Worm (Caenorhabditis elegans) whole organism, early embryonic: Measurements from ENCODE around the gene mlt-7.

Experiments
- F13C5.2 ChIP-seq: sonication (generic microtip); optimal IDR thresholded peaks from 2 replicates; lab custom pipeline; 2017; ENCODE audit warnings: mild to moderate bottlenecking, missing genetic modification characterization, inconsistent platforms, missing compliant biosample characterization
- aly-1 ChIP-seq: sonication (generic microtip); optimal IDR thresholded peaks from 2 replicates; lab custom pipeline; 2016; ENCODE audit warnings: missing genetic modification characterization, missing compliant biosample characterization
- ama-1 ChIP-seq: fragments of 150-350 bp; optimal IDR thresholded peaks from 2 replicates; lab custom pipeline; 2014
- ceh-13 ChIP-seq: fragments of 200-800 bp; sonication (Bioruptor generic); optimal IDR thresholded peaks from 2 replicates; lab custom pipeline; 2018; ENCODE audit warnings: mild to moderate bottlenecking, missing genetic modification characterization, missing compliant biosample characterization
- ceh-36 ChIP-seq: sonication (generic microtip); optimal IDR thresholded peaks from 2 replicates; lab custom pipeline; 2016; ENCODE audit warnings: missing genetic modification characterization, inconsistent platforms, missing compliant biosample characterization
- ets-7 ChIP-seq: sonication (generic microtip); optimal IDR thresholded peaks from 2 replicates; lab custom pipeline; 2016; ENCODE audit warnings: missing genotype, missing genetic modification characterization, missing compliant biosample characterization
- flt-1 ChIP-seq: fragments of 200-800 bp; sonication (Bioruptor generic); IDR thresholded peaks from 2 replicates; pipeline ENCODE4 v1.3.6; 2022; ENCODE audit warnings: missing genetic modification characterization, missing compliant biosample characterization
- hmbx-1 ChIP-seq: sonication (generic microtip); optimal IDR thresholded peaks from 2 replicates; lab custom pipeline; 2016; ENCODE audit warnings: mild to moderate bottlenecking, missing genetic modification characterization, missing compliant biosample characterization
- hmg-4 ChIP-seq: fragments of 200-800 bp; sonication (Bioruptor generic); optimal IDR thresholded peaks from 2 replicates; lab custom pipeline; 2018; ENCODE audit warnings: mild to moderate bottlenecking, missing genetic modification characterization, missing compliant biosample characterization
- pes-1 ChIP-seq: fragments of 200-800 bp; sonication (Bioruptor generic); IDR thresholded peaks from 2 replicates; pipeline ENCODE4 v1.3.6; 2022; ENCODE audit warnings: missing genetic modification reagents, missing genetic modification characterization, missing compliant biosample characterization
- tbx-11 ChIP-seq: fragments of 200-800 bp; sonication (Bioruptor generic); IDR thresholded peaks from 2 replicates; pipeline ENCODE4 v1.3.6; 2022; ENCODE audit warnings: missing genetic modification characterization, missing compliant biosample characterization
- tbx-37 ChIP-seq: fragments of 200-800 bp; sonication (Bioruptor generic); conservative IDR thresholded peaks from 2 replicates; pipeline ENCODE4 v1.3.6; 2022; ENCODE audit warnings: missing genetic modification reagents, missing genetic modification characterization, missing compliant biosample characterization
- tra-4 ChIP-seq: sonication (generic microtip); optimal IDR thresholded peaks from 2 replicates; lab custom pipeline; 2017; ENCODE audit warnings: missing genetic modification characterization, missing compliant biosample characterization

ce11 chrII:4344317-4344716, 48.5 kb upstream of the mlt-7 start:
- TF ChIP-seq hmg-4 (GFP tag; lab: Kevin White, UChicago): no peak
- TF ChIP-seq tbx-11: no peak
- no peak for TF ChIP-seq pes-1 (GFP tag; lab: Robert Waterston, UW)
- no peak for TF ChIP-seq ets-7 (tag; lab: Kevin White, UChicago)
- TF ChIP-seq flt-1: no peak
- no peak for TF ChIP-seq ama-1
- no peak for TF ChIP-seq tbx-37 (GFP tag; lab: Robert Waterston, UW)
- no peak for TF ChIP-seq ceh-36 (tag; lab: Kevin White, UChicago)
- no peak for TF ChIP-seq ceh-13 (GFP tag; lab: Kevin White, UChicago)
- no peak for TF ChIP-seq F13C5.2 (tag; lab: Kevin White, UChicago)
- TF ChIP-seq hmbx-1 (tag; lab: Kevin White, UChicago): no peak
- no peak for TF ChIP-seq aly-1 (tag; lab: Kevin White, UChicago)
- no peak for TF ChIP-seq tra-4 (tag; lab: Kevin White, UChicago)
